Fruit fly (Drosophila melanogaster) S2 (cell line): ENCODE measurements around the gene Der-1.

Experiments used
- CG8478 ChIP-seq: fragments of >200 bp; optimal IDR thresholded peaks from 2 replicates; lab custom pipeline; 2018
- CTCF ChIP-seq, 2 experiments: fragments of >200 bp; optimal IDR thresholded peaks; 2 replicates each; lab custom pipeline; 2018

Gene Der-1

dm6 chr2L:2006082-2006669 is 32.4 kb downstream of the Der-1 start, which contains the start of gene CG33543:
TSS of gene CG33543 (minus strand) at chr2L:2006313.
- no peak for TF ChIP-seq CG8478 (lab: Kevin White, UChicago)
- TF ChIP-seq CTCF (optimal IDR thresholded peaks at IDR 0.05; lab: Kevin White, UChicago): no peak

DNA sequence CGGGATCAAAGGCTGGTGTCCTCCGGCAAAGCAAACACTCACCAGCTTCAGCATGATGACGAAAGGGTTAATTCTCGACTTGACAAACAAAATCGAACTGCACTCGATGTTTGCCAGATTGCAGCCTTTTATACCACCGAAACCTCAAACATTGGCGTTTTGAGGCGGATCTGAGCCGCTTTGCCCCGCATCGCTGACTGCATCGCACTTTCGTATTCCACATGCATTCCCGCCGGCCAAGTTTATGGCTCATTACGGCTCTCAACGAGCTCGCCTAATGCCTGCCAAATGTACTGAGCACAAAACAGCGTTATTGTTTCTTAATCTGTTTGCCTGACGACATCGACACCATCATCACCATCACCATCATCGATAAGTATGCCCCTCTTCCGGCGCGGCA is 33.3 kb downstream of the Der-1 start, which contains the start of gene CG15353:
Gene CG15353, minus strand, starts transcription at position 101 of the 400 bp plus-strand sequence.
- TF ChIP-seq CG8478 (lab: Kevin White, UChicago) (no peak), CTCF (optimal IDR thresholded peaks at IDR 0.05; lab: Kevin White, UChicago) (no peak)

dm6 chr2L:2008114-2008513 is 34.4 kb downstream of the Der-1 start, which contains the start of gene Nplp4:
TSS of gene Nplp4 (plus strand) at chr2L:2008414.
- TF ChIP-seq CTCF (optimal IDR thresholded peaks at IDR 0.05; lab: Kevin White, UChicago) (no peak), CG8478 (lab: Kevin White, UChicago) (no peak)

DNA sequence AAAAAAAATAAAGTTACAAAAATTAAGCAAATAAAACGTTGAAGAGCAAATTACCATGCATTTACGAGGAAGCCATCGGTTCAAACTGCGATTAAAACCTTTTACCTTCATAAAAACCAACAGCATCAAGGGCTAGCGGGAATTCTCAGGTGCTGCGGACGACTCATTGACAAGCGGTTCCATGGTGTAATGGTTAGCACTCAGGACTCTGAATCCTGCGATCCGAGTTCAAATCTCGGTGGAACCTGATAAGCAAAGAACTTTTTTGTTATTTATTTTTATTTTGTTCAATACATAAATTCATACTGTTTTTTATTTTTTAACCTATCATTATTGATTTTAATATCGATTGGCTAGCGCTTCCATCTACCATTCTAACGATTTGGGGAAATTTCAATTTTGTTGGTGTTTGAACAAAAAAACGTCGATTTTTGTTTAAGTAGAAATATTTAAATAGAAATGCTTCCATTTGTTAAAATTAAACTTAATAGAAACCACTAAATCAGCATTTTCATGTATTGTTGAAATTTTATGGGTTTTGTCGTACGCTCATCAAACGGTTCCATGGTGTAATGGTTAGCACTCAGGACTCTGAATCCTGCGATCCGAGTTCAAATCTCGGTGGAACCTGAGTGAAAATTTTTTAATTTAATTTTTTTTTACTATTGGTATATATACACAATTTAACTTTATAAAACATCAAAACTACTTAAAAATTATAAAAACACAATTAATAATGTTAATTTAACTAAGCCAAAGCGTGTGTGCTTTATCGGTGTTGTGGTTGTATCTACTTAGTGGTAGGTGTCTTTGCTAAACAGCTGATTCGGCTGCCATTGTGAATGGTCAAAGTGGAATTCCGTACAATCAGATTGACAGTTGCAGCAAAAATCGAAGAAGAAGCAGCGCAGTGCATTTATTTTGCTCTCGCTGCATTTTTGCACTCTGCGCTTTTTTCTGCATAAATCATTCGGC is 35.5 kb downstream of the Der-1 start, which contains the start of gene CG4238:
Gene CG4238, plus strand, starts transcription at position 880 of the 975 bp plus-strand sequence.
- TF ChIP-seq CG8478 (lab: Kevin White, UChicago) (no peak), CTCF (optimal IDR thresholded peaks at IDR 0.05; lab: Kevin White, UChicago) (peak; percentile 1 to 30)

- no peak for TF ChIP-seq CG8478 (lab: Kevin White, UChicago)
- no peak for TF ChIP-seq CTCF (optimal IDR thresholded peaks at IDR 0.05; lab: Kevin White, UChicago)
Measured at dm6 chr2L:2010335-2011061, 36.7 kb downstream of the Der-1 start.

DNA sequence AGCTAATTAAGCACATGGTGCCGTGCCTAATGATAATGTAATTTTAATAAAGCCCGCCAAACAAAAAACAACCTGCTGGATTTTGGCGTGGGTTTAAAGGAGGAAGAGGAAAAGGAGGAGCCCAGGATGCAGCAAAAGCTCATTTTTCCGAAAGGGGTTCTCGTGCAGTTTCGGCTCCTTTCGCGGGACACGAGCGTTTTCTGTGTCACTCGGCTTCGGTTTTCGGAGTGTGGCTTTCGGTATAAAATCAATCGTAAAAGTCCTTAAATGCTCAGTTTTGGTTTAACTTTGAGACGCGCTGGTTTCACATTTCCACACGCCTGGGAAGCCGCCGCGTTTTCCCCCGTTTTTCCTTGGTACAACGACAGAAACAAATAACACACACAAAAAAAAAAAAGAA is 37.7 kb downstream of the Der-1 start:
- TF ChIP-seq CG8478 (lab: Kevin White, UChicago) (no peak), CTCF (optimal IDR thresholded peaks at IDR 0.05; lab: Kevin White, UChicago) (no peak)

DNA sequence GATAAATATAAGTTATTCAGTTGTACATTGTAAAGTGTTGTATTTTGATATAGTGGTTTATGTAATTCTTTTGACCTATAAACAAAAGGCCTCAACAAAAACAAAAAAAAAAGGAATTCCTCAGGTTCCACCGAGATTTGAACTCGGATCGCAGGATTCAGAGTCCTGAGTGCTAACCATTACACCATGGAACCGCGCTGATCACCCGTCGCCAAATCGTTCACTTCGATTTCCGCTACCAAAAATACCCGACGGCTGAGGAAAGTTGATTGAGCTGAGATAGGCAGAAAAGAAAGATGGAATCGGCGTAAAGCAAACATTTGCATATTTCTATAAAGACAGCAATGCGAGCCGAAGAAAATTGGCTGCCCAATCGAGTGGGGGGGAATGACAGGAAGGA is 39.3 kb downstream of the Der-1 start:
- TF ChIP-seq CTCF (optimal IDR thresholded peaks at IDR 0.05; lab: Kevin White, UChicago) (no peak), CG8478 (lab: Kevin White, UChicago) (no peak)

dm6 chr2L:2013836-2014434 is 40.2 kb downstream of the Der-1 start:
- TF ChIP-seq CTCF (optimal IDR thresholded peaks at IDR 0.05; lab: Kevin White, UChicago): no peak
- no peak for TF ChIP-seq CG8478 (lab: Kevin White, UChicago)

- no peak for TF ChIP-seq CTCF (optimal IDR thresholded peaks at IDR 0.05; lab: Kevin White, UChicago)
- no peak for TF ChIP-seq CG8478 (lab: Kevin White, UChicago)
Measured at dm6 chr2L:2015204-2015603, 41.4 kb downstream of the Der-1 start.

dm6 chr2L:2022823-2023222 is 49.1 kb downstream of the Der-1 start:
- TF ChIP-seq CTCF (optimal IDR thresholded peaks at IDR 0.05; lab: Kevin White, UChicago): no peak
- TF ChIP-seq CG8478 (lab: Kevin White, UChicago): no peak
